Fruit fly (Drosophila melanogaster) whole organism, prepupa: Measurements from ENCODE around the gene Rab23.

Experiments used
- CG10631 ChIP-seq: fragments of 200-800 bp; sonication (Bioruptor generic); optimal IDR thresholded peaks from 2 replicates; lab custom pipeline; 2016; ENCODE audit warnings: missing biosample characterization, missing genetic modification characterization
- CG10669 ChIP-seq: fragments of 200-800 bp; sonication (Bioruptor generic); optimal IDR thresholded peaks from 3 replicates; lab custom pipeline; 2018; ENCODE audit warnings: missing biosample characterization, mild to moderate bottlenecking, missing genetic modification characterization, moderate library complexity
- CG11294 ChIP-seq: fragments of 200-800 bp; sonication (Bioruptor generic); IDR thresholded peaks from 2 replicates; pipeline ENCODE4 v1.3.6; 2022; ENCODE audit warnings: missing biosample characterization, missing genetic modification characterization
- CG11762 ChIP-seq: fragments of 200-800 bp; sonication (Bioruptor generic); optimal IDR thresholded peaks from 3 replicates; lab custom pipeline; 2016; ENCODE audit warnings: missing biosample characterization, missing genetic modification characterization; ENCODE audit not compliant: insufficient read depth
- CG11902 ChIP-seq: fragments of 200-800 bp; sonication (Bioruptor generic); optimal IDR thresholded peaks from 3 replicates; lab custom pipeline; 2016; ENCODE audit warnings: missing biosample characterization, missing genetic modification characterization
- CG15336 ChIP-seq: fragments of 200-800 bp; sonication (Bioruptor generic); IDR thresholded peaks from 2 replicates; pipeline ENCODE4 v1.3.6; 2022; ENCODE audit warnings: missing biosample characterization, missing genetic modification characterization
- CG1621 ChIP-seq: fragments of 200-800 bp; sonication (Bioruptor generic); optimal IDR thresholded peaks from 3 replicates; lab custom pipeline; 2018; ENCODE audit warnings: missing biosample characterization, mild to moderate bottlenecking, missing genetic modification characterization
- CG16779 ChIP-seq: fragments of 200-800 bp; sonication (Bioruptor generic); optimal IDR thresholded peaks from 3 replicates; lab custom pipeline; 2017; ENCODE audit warnings: missing biosample characterization, mild to moderate bottlenecking, missing genetic modification characterization
- CG3032 ChIP-seq: fragments of 200-800 bp; optimal IDR thresholded peaks from 2 replicates; lab custom pipeline; 2019; ENCODE audit warnings: missing biosample characterization, mild to moderate bottlenecking, missing genetic modification characterization, moderate library complexity
- CG32006 ChIP-seq: fragments of 200-800 bp; sonication (Bioruptor generic); optimal IDR thresholded peaks from 3 replicates; lab custom pipeline; 2017; ENCODE audit warnings: missing biosample characterization, mild to moderate bottlenecking, missing genetic modification characterization
- CG34406 ChIP-seq: fragments of 200-800 bp; sonication (Bioruptor generic); optimal IDR thresholded peaks from 3 replicates; lab custom pipeline; 2016; ENCODE audit warnings: missing biosample characterization, missing genetic modification characterization
- CG3919 ChIP-seq: fragments of 200-800 bp; sonication (Bioruptor generic); optimal IDR thresholded peaks from 3 replicates; lab custom pipeline; 2016; ENCODE audit warnings: missing biosample characterization, missing genetic modification characterization
- CG6276 ChIP-seq: fragments of 200-800 bp; sonication (Bioruptor generic); optimal IDR thresholded peaks from 2 replicates; lab custom pipeline; 2017; ENCODE audit warnings: missing biosample characterization, mild to moderate bottlenecking, missing genetic modification characterization
- CG6792 ChIP-seq: fragments of 200-800 bp; sonication (Bioruptor generic); optimal IDR thresholded peaks from 3 replicates; lab custom pipeline; 2016; ENCODE audit warnings: missing biosample characterization, missing genetic modification characterization
- CG6808 ChIP-seq: fragments of 200-800 bp; sonication (Bioruptor generic); optimal IDR thresholded peaks from 3 replicates; lab custom pipeline; 2017; ENCODE audit warnings: missing biosample characterization, missing genetic modification characterization, mild to moderate bottlenecking, moderate library complexity, missing genetic modification reagents
- CG7368 ChIP-seq: fragments of 200-800 bp; sonication (Bioruptor generic); optimal IDR thresholded peaks from 3 replicates; lab custom pipeline; 2016; ENCODE audit warnings: missing biosample characterization, missing genetic modification characterization
- CG8119 ChIP-seq: fragments of 200-800 bp; sonication (Bioruptor generic); IDR thresholded peaks from 3 replicates; pipeline ENCODE4 v1.3.6; 2022; ENCODE audit warnings: missing biosample characterization, missing genetic modification characterization
- CG9139 ChIP-seq: fragments of 200-800 bp; sonication (Bioruptor generic); optimal IDR thresholded peaks from 3 replicates; lab custom pipeline; 2017; ENCODE audit warnings: missing biosample characterization, mild to moderate bottlenecking, missing genetic modification characterization
- Eip75B ChIP-seq: fragments of 200-800 bp; sonication (Bioruptor generic); optimal IDR thresholded peaks from 3 replicates; lab custom pipeline; 2016; ENCODE audit warnings: missing biosample characterization, missing genetic modification characterization
- Eip78C ChIP-seq: fragments of 200-800 bp; sonication (Bioruptor generic); peaks from one replicate; lab custom pipeline; 2016; ENCODE audit warnings: missing biosample characterization, missing genetic modification characterization
- Ets21C ChIP-seq: fragments of 200-800 bp; sonication (Bioruptor generic); optimal IDR thresholded peaks from 3 replicates; lab custom pipeline; 2016; ENCODE audit warnings: missing biosample characterization, missing genetic modification characterization
- Ets96B ChIP-seq: fragments of 200-800 bp; optimal IDR thresholded peaks from 2 replicates; lab custom pipeline; 2019; ENCODE audit warnings: missing biosample characterization, mild to moderate bottlenecking, missing genetic modification characterization, moderate library complexity
- Gug ChIP-seq: fragments of 200-800 bp; sonication (Bioruptor generic); IDR thresholded peaks from 2 replicates; pipeline ENCODE4 v1.3.6; 2022; ENCODE audit warnings: missing biosample characterization, missing genetic modification characterization
- Hr39 ChIP-seq: fragments of 200-800 bp; sonication (Bioruptor generic); optimal IDR thresholded peaks from 2 replicates; lab custom pipeline; 2016; ENCODE audit warnings: missing biosample characterization, missing genetic modification characterization
- Hr4 ChIP-seq: fragments of 200-800 bp; sonication (Bioruptor generic); optimal IDR thresholded peaks from 3 replicates; lab custom pipeline; 2016; ENCODE audit warnings: missing biosample characterization, missing genetic modification characterization
- Lpt ChIP-seq: fragments of 200-800 bp; sonication (Bioruptor generic); optimal IDR thresholded peaks from 3 replicates; lab custom pipeline; 2016; ENCODE audit warnings: missing biosample characterization, missing genetic modification characterization
- Met ChIP-seq: fragments of 200-800 bp; sonication (Bioruptor generic); optimal IDR thresholded peaks from 3 replicates; lab custom pipeline; 2016; ENCODE audit warnings: missing biosample characterization, missing genetic modification characterization
- Sox102F ChIP-seq: fragments of 200-800 bp; sonication (Bioruptor generic); optimal IDR thresholded peaks from 2 replicates; lab custom pipeline; 2016; ENCODE audit warnings: missing biosample characterization, mild to moderate bottlenecking, missing genetic modification characterization
- Sox14 ChIP-seq: fragments of 200-800 bp; sonication (Bioruptor generic); optimal IDR thresholded peaks from 3 replicates; lab custom pipeline; 2016; ENCODE audit warnings: missing biosample characterization, missing genetic modification characterization
- Sox15 ChIP-seq: fragments of 200-800 bp; sonication (Bioruptor generic); optimal IDR thresholded peaks from 3 replicates; lab custom pipeline; 2016; ENCODE audit warnings: missing biosample characterization, missing genetic modification characterization
- acj6 ChIP-seq: fragments of 200-800 bp; sonication (Bioruptor generic); optimal IDR thresholded peaks from 3 replicates; lab custom pipeline; 2016; ENCODE audit warnings: missing biosample characterization, missing genetic modification characterization
- cyc ChIP-seq: fragments of 200-800 bp; sonication (Bioruptor generic); optimal IDR thresholded peaks from 3 replicates; lab custom pipeline; 2016; ENCODE audit warnings: missing biosample characterization, missing genetic modification characterization
- dac ChIP-seq: fragments of 200-800 bp; sonication (Bioruptor generic); optimal IDR thresholded peaks from 2 replicates; lab custom pipeline; 2017; ENCODE audit warnings: missing biosample characterization, mild to moderate bottlenecking, missing genetic modification characterization
- eg ChIP-seq: fragments of 200-800 bp; sonication (Bioruptor generic); IDR thresholded peaks from 3 replicates; pipeline ENCODE4 v1.3.6; 2022; ENCODE audit warnings: missing biosample characterization, missing genetic modification characterization
- fd85E ChIP-seq: fragments of 200-800 bp; sonication (Bioruptor generic); optimal IDR thresholded peaks from 3 replicates; lab custom pipeline; 2016; ENCODE audit warnings: missing biosample characterization, missing genetic modification characterization
- lz ChIP-seq: fragments of 200-800 bp; sonication (Bioruptor generic); optimal IDR thresholded peaks from 3 replicates; lab custom pipeline; 2016; ENCODE audit warnings: missing biosample characterization, missing genetic modification characterization
- pdm3 ChIP-seq: fragments of 200-800 bp; sonication (Bioruptor generic); optimal IDR thresholded peaks from 3 replicates; lab custom pipeline; 2016; ENCODE audit warnings: missing biosample characterization, missing genetic modification characterization
- salr ChIP-seq, 2 experiments: fragments of 200-800 bp; sonication (Bioruptor generic); optimal IDR thresholded peaks; 3 replicates each; lab custom pipeline; 2016 to 2018; ENCODE audit warnings: missing biosample characterization in 2 of 2, missing genetic modification characterization in 2 of 2, mild to moderate bottlenecking in 1 of 2
- ss ChIP-seq, 2 experiments: fragments of 200-800 bp; sonication (Bioruptor generic); optimal IDR thresholded peaks; 2 replicates in 1 of 2; 3 replicates in 1 of 2; lab custom pipeline; 2017 to 2018; ENCODE audit warnings: mild to moderate bottlenecking in 2 of 2, missing biosample characterization in 2 of 2, missing genetic modification characterization in 2 of 2, moderate library complexity in 1 of 2
- svp ChIP-seq: fragments of 200-800 bp; sonication (Bioruptor generic); peaks from one replicate; lab custom pipeline; 2016; ENCODE audit warnings: missing biosample characterization, missing genetic modification characterization
- topi ChIP-seq: fragments of 200-800 bp; sonication (Bioruptor generic); optimal IDR thresholded peaks from 3 replicates; lab custom pipeline; 2016; ENCODE audit warnings: missing biosample characterization, missing genetic modification characterization
- vri ChIP-seq: fragments of 200-800 bp; sonication (Bioruptor generic); optimal IDR thresholded peaks from 3 replicates; lab custom pipeline; 2016; ENCODE audit warnings: missing biosample characterization, mild to moderate bottlenecking, missing genetic modification characterization

Gene Rab23

dm6 chr3R:5705469-5706067, 20.3 kb upstream of the Rab23 start (continued):
- TF ChIP-seq CG16779 (tag; lab: Kevin White, UChicago) (peak; percentile 25), CG9139 (no peak), Sox14 (GFP tag; lab: Kevin White, UChicago) (peak; percentile 37), topi (no peak), dac (no peak), CG6808 (GFP tag; lab: Kevin White, UChicago) (peak; percentile 41), CG34406 (no peak), pdm3 (GFP tag; lab: Kevin White, UChicago) (peak; percentile 60), CG11294 (peak; percentile 60; the same call in 1 of the 2 replicates), Ets21C (GFP tag; lab: Kevin White, UChicago) (no peak), CG10631 (GFP tag; lab: Kevin White, UChicago) (peak; percentile 24), Lpt (GFP tag; lab: Kevin White, UChicago) (peak; percentile 6), CG32006 (GFP tag; lab: Kevin White, UChicago) (peak; percentile 80)

- TF ChIP-seq Met (no peak), Ets21C (GFP tag; lab: Kevin White, UChicago) (no peak), svp (GFP tag; lab: Kevin White, UChicago) (no peak), CG34406 (no peak), Gug (no peak), CG1621 (tag; lab: Kevin White, UChicago) (no peak), CG11902 (GFP tag; lab: Kevin White, UChicago) (no peak), fd85E (GFP tag; lab: Kevin White, UChicago) (no peak), CG9139 (no peak), Sox102F (GFP tag; lab: Kevin White, UChicago) (no peak), Sox15 (GFP tag; lab: Kevin White, UChicago) (no peak), acj6 (GFP tag; lab: Kevin White, UChicago) (no peak), Lpt (GFP tag; lab: Kevin White, UChicago) (no peak), eg (no peak), CG3032 (tag; lab: Kevin White, UChicago) (no peak), CG6792 (GFP tag; lab: Kevin White, UChicago) (no peak), CG11762 (GFP tag; lab: Kevin White, UChicago) (no peak)
These were observed 19.7 kb upstream of the Rab23 start for dm6 chr3R:5704982-5705381.

- TF ChIP-seq Eip78C (GFP tag; lab: Kevin White, UChicago): peak; percentile 36
- TF ChIP-seq svp (GFP tag; lab: Kevin White, UChicago): peak; percentile 46
- TF ChIP-seq Ets96B (tag; lab: Kevin White, UChicago): no peak
- TF ChIP-seq vri (GFP tag; lab: Kevin White, UChicago): no peak
- TF ChIP-seq CG6276 (GFP tag; lab: Kevin White, UChicago): peak; percentile 15
These were observed 15.9 kb upstream of the Rab23 start for dm6 chr3R:5701104-5701503.

dm6 chr3R:5696384-5696783, 11.2 kb upstream of the Rab23 start:
- TF ChIP-seq CG11902 (GFP tag; lab: Kevin White, UChicago): no peak
- no peak for TF ChIP-seq vri (GFP tag; lab: Kevin White, UChicago)
- peak; percentile 17 to 39 for TF ChIP-seq ss (GFP tag; optimal IDR thresholded peaks at IDR 0.05; lab: Kevin White, UChicago)
- TF ChIP-seq CG3919 (GFP tag; lab: Kevin White, UChicago): peak; percentile 10
- TF ChIP-seq svp (GFP tag; lab: Kevin White, UChicago): peak; percentile 20
- TF ChIP-seq Eip78C (GFP tag; lab: Kevin White, UChicago): peak; percentile 73
- TF ChIP-seq pdm3 (GFP tag; lab: Kevin White, UChicago): no peak
- TF ChIP-seq CG9139: peak; percentile 15

dm6 chr3R:5694461-5694860, 9.2 kb upstream of the Rab23 start:
- TF ChIP-seq CG6792 (GFP tag; lab: Kevin White, UChicago) (peak; percentile 6), pdm3 (GFP tag; lab: Kevin White, UChicago) (peak; percentile 55), salr (GFP tag; optimal IDR thresholded peaks at IDR 0.05; lab: Kevin White, UChicago) (peak; percentile 22 to 50), Ets21C (GFP tag; lab: Kevin White, UChicago) (no peak), lz (GFP tag; lab: Kevin White, UChicago) (peak; percentile 17), Hr39 (GFP tag; lab: Kevin White, UChicago) (peak; percentile 29), cyc (peak; percentile 25), CG3919 (GFP tag; lab: Kevin White, UChicago) (peak; percentile 60), CG8119 (GFP tag; lab: Robert Waterston, UW) (peak; percentile 89), CG10669 (GFP tag; lab: Kevin White, UChicago) (peak; percentile 7), topi (peak; percentile 41), fd85E (GFP tag; lab: Kevin White, UChicago) (no peak), Hr4 (GFP tag; lab: Kevin White, UChicago) (peak; percentile 80), svp (GFP tag; lab: Kevin White, UChicago) (no peak), CG34406 (peak; percentile 34), CG7368 (GFP tag; lab: Kevin White, UChicago) (peak; percentile 36), CG15336 (peak; percentile 90), dac (peak; percentile 38), CG11902 (GFP tag; lab: Kevin White, UChicago) (no peak), Eip75B (GFP tag; lab: Kevin White, UChicago) (peak; percentile 52)
